Worm (Caenorhabditis elegans): ENCODE measurements around the gene pro-3.
"Not testable (repeated sequence)": the region's sequence is repeated elsewhere in the genome, so short reads cannot be mapped to it uniquely, and the experiment has no call there.

DNA sequence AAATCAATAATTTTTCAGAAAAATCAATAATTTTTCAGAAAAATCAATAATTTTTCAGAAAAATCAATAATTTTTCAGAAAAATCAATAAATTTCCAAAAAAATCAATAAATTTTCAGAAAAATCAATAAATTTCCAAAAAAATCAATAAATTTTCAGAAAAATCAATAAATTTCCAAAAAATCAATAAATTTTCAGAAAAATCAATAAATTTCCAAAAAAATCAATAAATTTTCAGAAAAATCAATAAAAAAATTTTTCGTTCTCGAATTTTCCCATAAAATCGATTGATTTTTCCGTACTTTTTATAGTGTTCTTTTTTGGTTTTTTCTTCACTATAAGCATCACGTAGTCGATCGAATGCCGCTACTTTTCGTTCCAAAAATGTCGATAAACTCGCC is 18.1 kb downstream of the pro-3 start:
- TF ChIP-seq K09A11.1 (tag; optimal IDR thresholded peaks at IDR 0.05; ENCODE audit: insufficient read depth); pqm-1 (tag; optimal IDR thresholded peaks at IDR 0.05); lin-11 (tag; optimal IDR thresholded peaks at IDR 0.05); ceh-6 (GFP tag; optimal IDR thresholded peaks at IDR 0.05); nfya-1 (tag; optimal IDR thresholded peaks at IDR 0.05); nhr-11 (tag; optimal IDR thresholded peaks at IDR 0.05); tbx-2 (tag; optimal IDR thresholded peaks at IDR 0.05); hlh-15 (tag; optimal IDR thresholded peaks at IDR 0.05); dve-1 (tag; optimal IDR thresholded peaks at IDR 0.05); hlh-6 (tag; optimal IDR thresholded peaks at IDR 0.05); ets-4 (tag; optimal IDR thresholded peaks at IDR 0.05); ceh-9 (tag; optimal IDR thresholded peaks at IDR 0.05); fax-1 (tag; optimal IDR thresholded peaks at IDR 0.05); sdc-2 (tag; optimal IDR thresholded peaks at IDR 0.05): not testable (repeated sequence)
